Fruit fly (Drosophila melanogaster): ENCODE results near the gene mtDNA-helicase.

mtDNA-helicase gene

dm6 chr2L:9918020-9918959, 25.0 kb upstream of the mtDNA-helicase start, which contains the start of the genes CG5885 and CG4598 (continued):
- TF ChIP-seq CG15601 (tag; optimal IDR thresholded peaks at IDR 0.05): peak; percentile 62
- peak; percentile 96 for TF ChIP-seq nom (GFP tag; optimal IDR thresholded peaks at IDR 0.05)
- TF ChIP-seq sd (tag; optimal IDR thresholded peaks at IDR 0.05): peak; percentile 15
- TF ChIP-seq CG8944 (GFP tag; optimal IDR thresholded peaks at IDR 0.05): peak; percentile 9
- TF ChIP-seq CG34422 (GFP tag; IDR thresholded peaks at IDR 0.05): peak; percentile 63; the same call in 2 of the 3 replicates
- no peak; the same call in 2 of the 3 replicates for TF ChIP-seq sr (GFP tag; IDR thresholded peaks at IDR 0.05)
- peak in 1 of 2 experiments; percentile 22 for TF ChIP-seq Eip74EF (GFP tag; optimal IDR thresholded peaks at IDR 0.05)
- TF ChIP-seq sisA (GFP tag; IDR thresholded peaks at IDR 0.05): peak; percentile 73
- TF ChIP-seq CG2875 (GFP tag; optimal IDR thresholded peaks at IDR 0.05): no peak
- TF ChIP-seq Ada2b (GFP tag; IDR thresholded peaks at IDR 0.05): peak; percentile 85
- no peak for TF ChIP-seq hth (optimal IDR thresholded peaks at IDR 0.05)
- no peak for TF ChIP-seq CG4282 (GFP tag; optimal IDR thresholded peaks at IDR 0.05)
- TF ChIP-seq Sin3A (optimal IDR thresholded peaks at IDR 0.05): peak; percentile 46
- TF ChIP-seq tx (GFP tag; optimal IDR thresholded peaks at IDR 0.05): peak; percentile 46
- peak; percentile 69 for TF ChIP-seq CG1602 (GFP tag; optimal IDR thresholded peaks at IDR 0.05)
- TF ChIP-seq Mes4 (GFP tag; optimal IDR thresholded peaks at IDR 0.05): no peak
- TF ChIP-seq gfzf (GFP tag; optimal IDR thresholded peaks at IDR 0.05): peak; percentile 50
- TF ChIP-seq jumu (GFP tag; optimal IDR thresholded peaks at IDR 0.05): peak; percentile 30
- TF ChIP-seq mirr (GFP tag; optimal IDR thresholded peaks at IDR 0.05): no peak
- TF ChIP-seq fd3F (GFP tag; optimal IDR thresholded peaks at IDR 0.05): peak; percentile 66
- peak; percentile 34; the same call in 1 of the 2 replicates for TF ChIP-seq CG32767 (GFP tag; IDR thresholded peaks at IDR 0.05)
- TF ChIP-seq Dek (tag; optimal IDR thresholded peaks at IDR 0.05): peak; percentile 76
- no peak for TF ChIP-seq Doc2 (GFP tag; IDR thresholded peaks at IDR 0.05)
- peak; percentile 17 for TF ChIP-seq run (tag; optimal IDR thresholded peaks at IDR 0.05)
- TF ChIP-seq aop (GFP tag; IDR thresholded peaks at IDR 0.05): no peak
- TF ChIP-seq usp (GFP tag; optimal IDR thresholded peaks at IDR 0.05): no peak
- peak; percentile 85 for TF ChIP-seq Med (GFP tag)
- no peak for TF ChIP-seq pb (GFP tag; optimal IDR thresholded peaks at IDR 0.05)
- TF ChIP-seq gcm2 (GFP tag; optimal IDR thresholded peaks at IDR 0.05): peak; percentile 25
- peak; percentile 70 for TF ChIP-seq unpg (GFP tag; optimal IDR thresholded peaks at IDR 0.05)
- peak; percentile 56 for TF ChIP-seq CG17829 (tag; optimal IDR thresholded peaks at IDR 0.05)
- peak; percentile 21 for TF ChIP-seq Dip3 (GFP tag; optimal IDR thresholded peaks at IDR 0.05)
- peak; percentile 12 for TF ChIP-seq slou (GFP tag; optimal IDR thresholded peaks at IDR 0.05)
- TF ChIP-seq eyg (GFP tag; optimal IDR thresholded peaks at IDR 0.05): no peak
- peak; percentile 50 for TF ChIP-seq CG4328 (GFP tag; optimal IDR thresholded peaks at IDR 0.05)
- TF ChIP-seq CG10543 (GFP tag; optimal IDR thresholded peaks at IDR 0.05): peak; percentile 73
- no peak for TF ChIP-seq fu2 (GFP tag; optimal IDR thresholded peaks at IDR 0.05)
- TF ChIP-seq ATbp (GFP tag; optimal IDR thresholded peaks at IDR 0.05): peak; percentile 55
- no peak for TF ChIP-seq her (GFP tag; optimal IDR thresholded peaks at IDR 0.05)
- TF ChIP-seq CG2712 (tag; optimal IDR thresholded peaks at IDR 0.05): peak; percentile 61
- TF ChIP-seq YL-1 (GFP tag; optimal IDR thresholded peaks at IDR 0.05): peak; percentile 89
- peak; percentile 51; the same call in 1 of the 2 replicates for TF ChIP-seq ato (GFP tag; IDR thresholded peaks at IDR 0.05; ENCODE audit: partially characterized antibody)
- no peak for TF ChIP-seq grn (GFP tag; optimal IDR thresholded peaks at IDR 0.05)
- TF ChIP-seq Scr (GFP tag; IDR thresholded peaks at IDR 0.05; ENCODE audit: partially characterized antibody): peak; percentile 75
- TF ChIP-seq nau (GFP tag; optimal IDR thresholded peaks at IDR 0.05): no peak
- peak; percentile 81 for TF ChIP-seq bbx (GFP tag; IDR thresholded peaks at IDR 0.05; ENCODE audit: partially characterized antibody)
- no peak for TF ChIP-seq fd102C (GFP tag; optimal IDR thresholded peaks at IDR 0.05)
- peak; percentile 51 for TF ChIP-seq stc (GFP tag; IDR thresholded peaks at IDR 0.05)
- TF ChIP-seq CG1832 (GFP tag; optimal IDR thresholded peaks at IDR 0.05): no peak

Measured in whole organism, embryonic.